Worm (Caenorhabditis elegans): ENCODE data around the gene lips-7.
A peak's percentile ranks its signal among the peaks of the same experiment; 100 is the strongest.
"Not testable (repeated sequence)": the region's sequence is repeated elsewhere in the genome, so short reads cannot be mapped to it uniquely, and the experiment has no call there.

lips-7 gene

DNA sequence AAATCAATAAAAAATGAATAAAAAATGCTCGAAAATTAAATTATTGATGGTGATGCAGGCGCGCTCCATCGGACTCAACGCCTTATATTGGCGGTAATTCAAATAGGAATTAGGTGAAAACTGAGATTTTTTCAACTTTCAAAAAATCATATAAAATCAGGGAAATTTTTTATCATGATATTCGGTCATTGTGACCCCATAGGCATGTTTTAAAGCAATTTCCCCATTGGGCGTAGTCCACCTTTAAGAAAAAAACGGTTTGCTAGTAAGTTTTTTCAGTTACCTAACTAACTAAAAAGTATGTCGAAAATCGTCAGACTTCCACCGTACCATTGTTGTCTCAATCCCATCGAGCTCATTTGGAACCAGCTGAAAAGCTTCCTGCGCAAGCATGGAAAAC, 41.6 kb downstream of the lips-7 start, which contains the start of gene W08F4.1:
Gene W08F4.1, plus strand, starts transcription at position 301 of the 400 bp plus-strand sequence.
- TF ChIP-seq elt-3, sptf-1, hlh-1 (tag; optimal IDR thresholded peaks at IDR 0.05): not testable (repeated sequence)

DNA sequence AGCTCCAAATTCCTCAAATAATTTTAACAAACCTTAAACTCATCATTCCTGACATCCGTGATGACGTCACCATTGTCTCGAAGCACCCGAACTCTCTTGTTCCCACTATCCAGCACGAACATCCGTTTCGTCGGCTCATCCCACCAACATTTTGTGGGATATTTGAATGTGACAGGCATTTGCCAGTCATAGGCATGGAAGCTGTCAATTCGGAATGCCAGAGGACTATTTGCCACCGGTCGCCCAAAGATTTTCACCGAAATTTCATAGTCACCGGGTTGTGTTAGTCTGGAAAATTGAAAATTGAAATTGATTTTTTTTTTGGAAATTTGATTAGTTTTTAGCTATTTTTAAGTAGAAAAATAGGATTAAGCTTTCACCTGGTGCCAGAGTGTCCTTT, 45.0 kb downstream of the lips-7 start:
- no peak for TF ChIP-seq lsy-2 (tag; optimal IDR thresholded peaks at IDR 0.05)
- TF ChIP-seq unc-120 (tag; optimal IDR thresholded peaks at IDR 0.05; ENCODE audit: poor library complexity, severe bottlenecking), result no peak
- TF ChIP-seq zip-8 (tag; optimal IDR thresholded peaks at IDR 0.05), result no peak
- no peak for TF ChIP-seq unc-62 (GFP tag; optimal IDR thresholded peaks at IDR 0.05)
- TF ChIP-seq ceh-43 (GFP tag; optimal IDR thresholded peaks at IDR 0.05), result no peak
- TF ChIP-seq nhr-28 (tag; optimal IDR thresholded peaks at IDR 0.05), result no peak
- no peak for TF ChIP-seq unc-39 (tag; optimal IDR thresholded peaks at IDR 0.05)
- no peak for TF ChIP-seq ces-1 (GFP tag; optimal IDR thresholded peaks at IDR 0.05)
- TF ChIP-seq M03D4.4 (tag; optimal IDR thresholded peaks at IDR 0.05), result no peak
- no peak for TF ChIP-seq elt-3 (tag; optimal IDR thresholded peaks at IDR 0.05)
- TF ChIP-seq tbx-8 (GFP tag; optimal IDR thresholded peaks at IDR 0.05), result no peak
- no peak for TF ChIP-seq flh-1 (GFP tag; optimal IDR thresholded peaks at IDR 0.05)
- no peak for TF ChIP-seq sem-2 (GFP tag; optimal IDR thresholded peaks at IDR 0.05)
- TF ChIP-seq ztf-11 (tag; optimal IDR thresholded peaks at IDR 0.05), result no peak
- TF ChIP-seq nhr-237 (tag; optimal IDR thresholded peaks at IDR 0.05), result no peak
- no peak for TF ChIP-seq mls-2 (tag; optimal IDR thresholded peaks at IDR 0.05)
- TF ChIP-seq cnd-1 (tag; optimal IDR thresholded peaks at IDR 0.05), result no peak

- TF ChIP-seq pha-4 (tag; optimal IDR thresholded peaks at IDR 0.05) (peak; percentile 51), ces-1 (GFP tag; optimal IDR thresholded peaks at IDR 0.05) (peak; percentile 32), bed-3 (GFP tag; optimal IDR thresholded peaks at IDR 0.05) (no peak)
Measured at ce11 chrII:601305-601704, 49.7 kb downstream of the lips-7 start.

DNA sequence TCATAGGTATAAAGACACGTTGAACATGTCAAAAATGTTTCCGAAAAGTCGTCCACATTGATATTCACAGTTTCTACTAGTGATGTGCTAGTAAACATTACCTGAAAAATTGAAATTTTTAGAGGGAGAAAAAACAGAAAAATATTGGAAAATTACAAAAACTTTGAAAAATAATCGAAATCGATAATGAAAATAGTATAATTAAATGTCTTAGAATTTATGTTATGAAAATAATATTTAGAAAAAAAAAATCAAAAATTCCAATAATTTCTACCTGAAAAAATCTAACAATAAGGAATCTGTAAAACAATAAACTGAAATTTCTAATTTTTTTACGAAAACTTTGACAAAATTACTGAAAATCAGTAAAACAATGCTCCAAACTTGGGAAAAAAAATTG, 50.4 kb downstream of the lips-7 start, which contains the start of gene nhl-3:
Gene nhl-3, minus strand, starts transcription at position 101 of the 400 bp plus-strand sequence.
- TF ChIP-seq mls-2 (tag; optimal IDR thresholded peaks at IDR 0.05) (no peak), lin-32 (GFP tag; optimal IDR thresholded peaks at IDR 0.05) (no peak), cnd-1 (tag; optimal IDR thresholded peaks at IDR 0.05) (no peak), unc-120 (tag; optimal IDR thresholded peaks at IDR 0.05; ENCODE audit: poor library complexity, severe bottlenecking) (no peak), snpc-4 (tag; optimal IDR thresholded peaks at IDR 0.05) (no peak), flh-1 (GFP tag; optimal IDR thresholded peaks at IDR 0.05) (no peak), ztf-11 (tag; optimal IDR thresholded peaks at IDR 0.05) (no peak), M03D4.4 (tag; optimal IDR thresholded peaks at IDR 0.05) (no peak), lsy-2 (tag; optimal IDR thresholded peaks at IDR 0.05) (no peak), bed-3 (GFP tag; optimal IDR thresholded peaks at IDR 0.05) (no peak), nhr-237 (tag; optimal IDR thresholded peaks at IDR 0.05) (no peak), tbx-8 (GFP tag; optimal IDR thresholded peaks at IDR 0.05) (no peak)

DNA sequence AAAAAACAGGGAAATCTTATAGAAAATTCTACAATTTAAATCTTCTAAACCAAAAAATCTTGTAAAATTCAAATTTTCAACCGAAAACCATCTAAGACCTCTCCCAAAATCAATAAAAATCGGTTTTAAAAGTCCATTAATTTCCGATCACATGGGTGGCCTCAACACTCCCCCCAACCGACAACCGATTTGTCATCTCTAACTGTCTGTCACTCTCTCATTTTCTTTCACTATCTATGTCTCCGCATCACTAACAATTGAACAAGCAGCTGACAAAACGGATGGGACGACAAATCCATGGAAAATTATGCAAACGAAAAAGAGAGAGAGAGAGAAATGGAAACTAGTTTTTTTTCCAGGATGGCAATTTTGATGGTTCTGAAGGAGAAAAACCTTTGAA, 51.3 kb downstream of the lips-7 start:
- TF ChIP-seq cnd-1 (tag; optimal IDR thresholded peaks at IDR 0.05) (no peak), hlh-1 (tag; optimal IDR thresholded peaks at IDR 0.05) (peak; percentile 90), nhr-2 (tag; optimal IDR thresholded peaks at IDR 0.05) (no peak), elt-3 (tag; optimal IDR thresholded peaks at IDR 0.05) (no peak), unc-62 (GFP tag; optimal IDR thresholded peaks at IDR 0.05) (peak; percentile 95), nhr-28 (tag; optimal IDR thresholded peaks at IDR 0.05) (no peak), sptf-1 (tag; optimal IDR thresholded peaks at IDR 0.05) (no peak), nhr-76 (tag; optimal IDR thresholded peaks at IDR 0.05) (no peak), M03D4.4 (tag; optimal IDR thresholded peaks at IDR 0.05) (no peak), unc-120 (tag; optimal IDR thresholded peaks at IDR 0.05; ENCODE audit: poor library complexity, severe bottlenecking) (peak; percentile 3), lin-32 (GFP tag; optimal IDR thresholded peaks at IDR 0.05) (no peak), drap-1 (GFP tag; optimal IDR thresholded peaks at IDR 0.05) (no peak), ceh-39 (tag; optimal IDR thresholded peaks at IDR 0.05) (no peak), ztf-11 (tag; optimal IDR thresholded peaks at IDR 0.05) (no peak), pha-4 (tag; optimal IDR thresholded peaks at IDR 0.05) (no peak), nhr-12 (tag; optimal IDR thresholded peaks at IDR 0.05) (no peak), blmp-1 (tag; optimal IDR thresholded peaks at IDR 0.05) (no peak), lsy-2 (tag; optimal IDR thresholded peaks at IDR 0.05) (peak; percentile 1), sem-2 (GFP tag; optimal IDR thresholded peaks at IDR 0.05) (no peak), ceh-83 (GFP tag; optimal IDR thresholded peaks at IDR 0.05) (no peak), ces-1 (GFP tag; optimal IDR thresholded peaks at IDR 0.05) (peak; percentile 76), nhr-237 (tag; optimal IDR thresholded peaks at IDR 0.05) (no peak), tbx-8 (GFP tag; optimal IDR thresholded peaks at IDR 0.05) (no peak), mls-2 (tag; optimal IDR thresholded peaks at IDR 0.05) (no peak), unc-39 (tag; optimal IDR thresholded peaks at IDR 0.05) (no peak), mab-5 (tag; optimal IDR thresholded peaks at IDR 0.05) (peak; percentile 79), snpc-4 (tag; optimal IDR thresholded peaks at IDR 0.05) (no peak), mep-1 (tag; optimal IDR thresholded peaks at IDR 0.05) (no peak), ceh-43 (GFP tag; optimal IDR thresholded peaks at IDR 0.05) (no peak), elt-1 (tag; optimal IDR thresholded peaks at IDR 0.05; ENCODE audit: borderline replicate concordance, insufficient read depth) (no peak)

Measured in whole organism, mixed stage, embryonic.